Fruit fly (Drosophila melanogaster) whole organism, prepupa: ENCODE measurements around the gene CG13376.

Source experiments
- CG10669 ChIP-seq: fragments of 200-800 bp; sonication (Bioruptor generic); optimal IDR thresholded peaks from 3 replicates; lab custom pipeline; 2018; ENCODE audit warnings: missing biosample characterization, mild to moderate bottlenecking, missing genetic modification characterization, moderate library complexity
- CG11762 ChIP-seq: fragments of 200-800 bp; sonication (Bioruptor generic); optimal IDR thresholded peaks from 3 replicates; lab custom pipeline; 2016; ENCODE audit warnings: missing biosample characterization, missing genetic modification characterization; ENCODE audit not compliant: insufficient read depth
- CG3032 ChIP-seq: fragments of 200-800 bp; optimal IDR thresholded peaks from 2 replicates; lab custom pipeline; 2019; ENCODE audit warnings: missing biosample characterization, mild to moderate bottlenecking, missing genetic modification characterization, moderate library complexity
- CG32006 ChIP-seq: fragments of 200-800 bp; sonication (Bioruptor generic); optimal IDR thresholded peaks from 3 replicates; lab custom pipeline; 2017; ENCODE audit warnings: missing biosample characterization, mild to moderate bottlenecking, missing genetic modification characterization
- CG34406 ChIP-seq: fragments of 200-800 bp; sonication (Bioruptor generic); optimal IDR thresholded peaks from 3 replicates; lab custom pipeline; 2016; ENCODE audit warnings: missing biosample characterization, missing genetic modification characterization
- CG3919 ChIP-seq: fragments of 200-800 bp; sonication (Bioruptor generic); optimal IDR thresholded peaks from 3 replicates; lab custom pipeline; 2016; ENCODE audit warnings: missing biosample characterization, missing genetic modification characterization
- CG4318 ChIP-seq: fragments of 200-800 bp; sonication (Bioruptor generic); optimal IDR thresholded peaks from 3 replicates; lab custom pipeline; 2017; ENCODE audit warnings: missing biosample characterization, mild to moderate bottlenecking, missing genetic modification characterization
- CG6163 ChIP-seq: fragments of 200-800 bp; sonication (Bioruptor generic); IDR thresholded peaks from 3 replicates; pipeline ENCODE4 v1.3.6; 2022; ENCODE audit warnings: missing biosample characterization, missing genetic modification characterization
- CG6276 ChIP-seq: fragments of 200-800 bp; sonication (Bioruptor generic); optimal IDR thresholded peaks from 2 replicates; lab custom pipeline; 2017; ENCODE audit warnings: missing biosample characterization, mild to moderate bottlenecking, missing genetic modification characterization
- CG6808 ChIP-seq: fragments of 200-800 bp; sonication (Bioruptor generic); optimal IDR thresholded peaks from 3 replicates; lab custom pipeline; 2017; ENCODE audit warnings: missing biosample characterization, missing genetic modification characterization, mild to moderate bottlenecking, moderate library complexity, missing genetic modification reagents
- CG6854 ChIP-seq: fragments of 200-800 bp; sonication (Bioruptor generic); optimal IDR thresholded peaks from 2 replicates; lab custom pipeline; 2017; ENCODE audit warnings: missing biosample characterization, mild to moderate bottlenecking, missing genetic modification characterization
- CG7368 ChIP-seq: fragments of 200-800 bp; sonication (Bioruptor generic); optimal IDR thresholded peaks from 3 replicates; lab custom pipeline; 2016; ENCODE audit warnings: missing biosample characterization, missing genetic modification characterization
- CG8119 ChIP-seq: fragments of 200-800 bp; sonication (Bioruptor generic); IDR thresholded peaks from 3 replicates; pipeline ENCODE4 v1.3.6; 2022; ENCODE audit warnings: missing biosample characterization, missing genetic modification characterization
- CG8319 ChIP-seq: fragments of 200-800 bp; sonication (Bioruptor generic); optimal IDR thresholded peaks from 3 replicates; lab custom pipeline; 2016; ENCODE audit warnings: missing biosample characterization, missing genetic modification characterization
- CG8632 ChIP-seq: fragments of 200-800 bp; sonication (Bioruptor generic); optimal IDR thresholded peaks from 3 replicates; lab custom pipeline; 2016; ENCODE audit warnings: missing biosample characterization, missing genetic modification characterization
- Eip78C ChIP-seq: fragments of 200-800 bp; sonication (Bioruptor generic); peaks from one replicate; lab custom pipeline; 2016; ENCODE audit warnings: missing biosample characterization, missing genetic modification characterization
- Eip93F ChIP-seq: fragments of 200-800 bp; sonication (Bioruptor generic); optimal IDR thresholded peaks from 2 replicates; lab custom pipeline; 2016; ENCODE audit warnings: missing biosample characterization, mild to moderate bottlenecking, missing genetic modification characterization
- Ets21C ChIP-seq: fragments of 200-800 bp; sonication (Bioruptor generic); optimal IDR thresholded peaks from 3 replicates; lab custom pipeline; 2016; ENCODE audit warnings: missing biosample characterization, missing genetic modification characterization
- Gug ChIP-seq: fragments of 200-800 bp; sonication (Bioruptor generic); IDR thresholded peaks from 2 replicates; pipeline ENCODE4 v1.3.6; 2022; ENCODE audit warnings: missing biosample characterization, missing genetic modification characterization
- Hr38 ChIP-seq: sonication (Bioruptor generic); optimal IDR thresholded peaks from 2 replicates; lab custom pipeline; 2016; ENCODE audit warnings: missing biosample characterization, missing genetic modification characterization
- Hr39 ChIP-seq: fragments of 200-800 bp; sonication (Bioruptor generic); optimal IDR thresholded peaks from 2 replicates; lab custom pipeline; 2016; ENCODE audit warnings: missing biosample characterization, missing genetic modification characterization
- Hr4 ChIP-seq: fragments of 200-800 bp; sonication (Bioruptor generic); optimal IDR thresholded peaks from 3 replicates; lab custom pipeline; 2016; ENCODE audit warnings: missing biosample characterization, missing genetic modification characterization
- Met ChIP-seq: fragments of 200-800 bp; sonication (Bioruptor generic); optimal IDR thresholded peaks from 3 replicates; lab custom pipeline; 2016; ENCODE audit warnings: missing biosample characterization, missing genetic modification characterization
- Smox ChIP-seq: fragments of 200-800 bp; sonication (Bioruptor generic); optimal IDR thresholded peaks from 3 replicates; lab custom pipeline; 2016; ENCODE audit warnings: missing biosample characterization, missing genetic modification characterization
- Sox102F ChIP-seq: fragments of 200-800 bp; sonication (Bioruptor generic); optimal IDR thresholded peaks from 2 replicates; lab custom pipeline; 2016; ENCODE audit warnings: missing biosample characterization, mild to moderate bottlenecking, missing genetic modification characterization
- Sox15 ChIP-seq: fragments of 200-800 bp; sonication (Bioruptor generic); optimal IDR thresholded peaks from 3 replicates; lab custom pipeline; 2016; ENCODE audit warnings: missing biosample characterization, missing genetic modification characterization
- achi ChIP-seq: fragments of 200-800 bp; sonication (Bioruptor generic); optimal IDR thresholded peaks from 3 replicates; lab custom pipeline; 2016; ENCODE audit warnings: missing biosample characterization, missing genetic modification characterization
- cyc ChIP-seq: fragments of 200-800 bp; sonication (Bioruptor generic); optimal IDR thresholded peaks from 3 replicates; lab custom pipeline; 2016; ENCODE audit warnings: missing biosample characterization, missing genetic modification characterization
- dac ChIP-seq: fragments of 200-800 bp; sonication (Bioruptor generic); optimal IDR thresholded peaks from 2 replicates; lab custom pipeline; 2017; ENCODE audit warnings: missing biosample characterization, mild to moderate bottlenecking, missing genetic modification characterization
- eg ChIP-seq: fragments of 200-800 bp; sonication (Bioruptor generic); IDR thresholded peaks from 3 replicates; pipeline ENCODE4 v1.3.6; 2022; ENCODE audit warnings: missing biosample characterization, missing genetic modification characterization
- esn ChIP-seq: fragments of 200-800 bp; sonication (Bioruptor generic); optimal IDR thresholded peaks from 2 replicates; lab custom pipeline; 2016; ENCODE audit warnings: missing biosample characterization, mild to moderate bottlenecking, missing genetic modification characterization, moderate library complexity
- fd85E ChIP-seq: fragments of 200-800 bp; sonication (Bioruptor generic); optimal IDR thresholded peaks from 3 replicates; lab custom pipeline; 2016; ENCODE audit warnings: missing biosample characterization, missing genetic modification characterization
- fkh ChIP-seq: fragments of 200-800 bp; sonication (Bioruptor generic); optimal IDR thresholded peaks from 3 replicates; lab custom pipeline; 2017; ENCODE audit warnings: missing biosample characterization, mild to moderate bottlenecking, missing genetic modification characterization, moderate library complexity
- lz ChIP-seq: fragments of 200-800 bp; sonication (Bioruptor generic); optimal IDR thresholded peaks from 3 replicates; lab custom pipeline; 2016; ENCODE audit warnings: missing biosample characterization, missing genetic modification characterization
- net ChIP-seq: fragments of 200-800 bp; sonication (Bioruptor generic); optimal IDR thresholded peaks from 3 replicates; lab custom pipeline; 2016; ENCODE audit warnings: missing biosample characterization, missing genetic modification characterization
- salr ChIP-seq, 2 experiments: fragments of 200-800 bp; sonication (Bioruptor generic); optimal IDR thresholded peaks; 3 replicates each; lab custom pipeline; 2016 to 2018; ENCODE audit warnings: missing biosample characterization in 2 of 2, missing genetic modification characterization in 2 of 2, mild to moderate bottlenecking in 1 of 2
- svp ChIP-seq: fragments of 200-800 bp; sonication (Bioruptor generic); peaks from one replicate; lab custom pipeline; 2016; ENCODE audit warnings: missing biosample characterization, missing genetic modification characterization
- topi ChIP-seq: fragments of 200-800 bp; sonication (Bioruptor generic); optimal IDR thresholded peaks from 3 replicates; lab custom pipeline; 2016; ENCODE audit warnings: missing biosample characterization, missing genetic modification characterization
- vri ChIP-seq: fragments of 200-800 bp; sonication (Bioruptor generic); optimal IDR thresholded peaks from 3 replicates; lab custom pipeline; 2016; ENCODE audit warnings: missing biosample characterization, mild to moderate bottlenecking, missing genetic modification characterization

The CG13376 gene

DNA sequence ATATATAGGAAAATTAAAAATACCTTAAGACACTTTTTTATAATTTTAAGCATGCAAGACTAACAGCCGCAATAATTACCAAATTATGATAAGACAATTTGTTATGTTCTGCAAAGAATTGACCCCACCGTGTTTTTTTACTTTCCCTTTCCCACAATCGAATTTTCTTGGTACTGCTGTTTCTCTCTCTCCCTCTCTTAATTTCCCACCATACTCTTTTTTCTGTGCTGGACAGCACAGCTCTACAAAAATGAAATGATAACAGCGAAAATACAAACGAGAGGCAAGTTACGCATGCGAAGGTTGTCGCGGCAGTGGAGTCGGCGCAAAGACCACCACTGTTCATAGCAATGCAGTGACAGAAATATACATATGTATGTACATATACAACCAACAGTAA lies 11.1 kb upstream of the CG13376 start:
- no peak for TF ChIP-seq CG7368 (GFP tag; lab: Kevin White, UChicago)
- TF ChIP-seq vri (GFP tag; lab: Kevin White, UChicago), result no peak
- no peak for TF ChIP-seq CG8632
- no peak for TF ChIP-seq fd85E (GFP tag; lab: Kevin White, UChicago)
- TF ChIP-seq dac (GFP tag; lab: Kevin White, UChicago), result no peak
- no peak for TF ChIP-seq CG32006 (GFP tag; lab: Kevin White, UChicago)
- no peak for TF ChIP-seq eg (GFP tag; lab: Robert Waterston, UW)
- TF ChIP-seq Smox (GFP tag; lab: Kevin White, UChicago), result no peak
- TF ChIP-seq net (GFP tag; lab: Kevin White, UChicago), result no peak
- no peak for TF ChIP-seq Hr39 (GFP tag; lab: Kevin White, UChicago)
- no peak for TF ChIP-seq Hr4 (GFP tag; lab: Kevin White, UChicago)
- no peak for TF ChIP-seq achi (GFP tag; lab: Kevin White, UChicago)
- TF ChIP-seq Ets21C, result no peak
- TF ChIP-seq Eip93F (GFP tag; lab: Kevin White, UChicago), result no peak
- no peak for TF ChIP-seq cyc (GFP tag; lab: Kevin White, UChicago)
- TF ChIP-seq CG8319 (GFP tag; lab: Kevin White, UChicago), result no peak
- TF ChIP-seq CG34406, result no peak
- TF ChIP-seq CG11762 (GFP tag; lab: Kevin White, UChicago), result no peak
- no peak for TF ChIP-seq topi (GFP tag; lab: Kevin White, UChicago)

DNA sequence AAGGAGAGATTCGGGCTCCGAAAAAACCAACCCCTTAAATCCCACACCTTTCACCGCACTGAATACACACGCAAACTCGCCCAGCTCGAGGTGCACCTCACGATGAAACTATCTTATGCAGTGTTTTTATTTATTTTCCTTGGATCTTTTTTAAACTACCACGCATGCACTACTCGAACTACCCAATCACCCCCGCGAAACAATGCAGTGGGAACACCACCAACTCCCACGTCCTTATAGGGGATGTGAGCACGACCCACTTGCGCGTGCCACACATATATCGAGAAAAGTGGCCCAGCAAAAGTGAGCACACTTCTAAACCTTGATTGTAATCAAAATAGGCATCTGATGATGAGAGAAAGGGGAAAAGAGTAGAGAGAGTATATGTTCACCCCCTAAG lies 9.7 kb upstream of the CG13376 start:
- no peak for TF ChIP-seq Sox102F (GFP tag; lab: Kevin White, UChicago)
- TF ChIP-seq Hr39 (GFP tag; lab: Kevin White, UChicago), result no peak
- no peak for TF ChIP-seq CG6854 (GFP tag; lab: Kevin White, UChicago)
- TF ChIP-seq CG10669 (GFP tag; lab: Kevin White, UChicago), result no peak
- no peak for TF ChIP-seq CG8319 (GFP tag; lab: Kevin White, UChicago)
- TF ChIP-seq lz (GFP tag; lab: Kevin White, UChicago), result no peak
- TF ChIP-seq eg (GFP tag; lab: Robert Waterston, UW), result no peak
- no peak for TF ChIP-seq CG4318 (GFP tag; lab: Kevin White, UChicago)
- no peak for TF ChIP-seq Gug
- TF ChIP-seq CG6163 (GFP tag; lab: Robert Waterston, UW), result no peak
- TF ChIP-seq CG8119 (GFP tag; lab: Robert Waterston, UW), result no peak

DNA sequence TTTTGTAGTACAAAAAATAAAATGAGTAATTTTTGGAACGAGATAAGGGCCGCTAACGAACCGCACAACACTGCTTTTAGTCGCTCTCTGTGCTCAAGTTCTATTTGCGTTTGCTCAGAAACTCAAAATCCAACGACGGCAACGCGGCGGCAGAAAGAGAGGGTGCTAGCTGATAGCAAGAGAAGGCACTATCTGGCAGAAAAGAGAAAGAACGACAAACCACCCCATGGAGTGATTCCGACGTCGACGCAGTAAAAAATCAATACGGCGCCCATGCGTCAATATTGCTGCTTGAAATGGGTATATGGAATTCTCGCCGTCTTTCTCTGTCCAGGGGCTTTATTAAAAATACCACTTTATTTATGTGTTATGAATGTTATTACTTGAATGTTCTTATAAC lies 9.2 kb upstream of the CG13376 start:
- TF ChIP-seq CG6808, result no peak
- no peak for TF ChIP-seq salr (GFP tag; optimal IDR thresholded peaks at IDR 0.05; lab: Kevin White, UChicago)
- no peak for TF ChIP-seq CG3919 (GFP tag; lab: Kevin White, UChicago)
- TF ChIP-seq Hr38 (GFP tag; lab: Kevin White, UChicago), result no peak
- no peak for TF ChIP-seq cyc (GFP tag; lab: Kevin White, UChicago)
- TF ChIP-seq esn (GFP tag; lab: Kevin White, UChicago), result no peak
- TF ChIP-seq Sox15, result no peak
- no peak for TF ChIP-seq CG7368 (GFP tag; lab: Kevin White, UChicago)
- no peak for TF ChIP-seq CG8632
- TF ChIP-seq Met (GFP tag; lab: Kevin White, UChicago), result no peak
- TF ChIP-seq CG6163 (GFP tag; lab: Robert Waterston, UW), result 0 out of 3 replicates have a peak, but pooled peaks have one; percentile 9
- TF ChIP-seq Sox102F (GFP tag; lab: Kevin White, UChicago), result no peak
- no peak for TF ChIP-seq Hr39 (GFP tag; lab: Kevin White, UChicago)
- peak; percentile 77 for TF ChIP-seq fkh
- TF ChIP-seq CG3032 (tag; lab: Kevin White, UChicago), result no peak

DNA sequence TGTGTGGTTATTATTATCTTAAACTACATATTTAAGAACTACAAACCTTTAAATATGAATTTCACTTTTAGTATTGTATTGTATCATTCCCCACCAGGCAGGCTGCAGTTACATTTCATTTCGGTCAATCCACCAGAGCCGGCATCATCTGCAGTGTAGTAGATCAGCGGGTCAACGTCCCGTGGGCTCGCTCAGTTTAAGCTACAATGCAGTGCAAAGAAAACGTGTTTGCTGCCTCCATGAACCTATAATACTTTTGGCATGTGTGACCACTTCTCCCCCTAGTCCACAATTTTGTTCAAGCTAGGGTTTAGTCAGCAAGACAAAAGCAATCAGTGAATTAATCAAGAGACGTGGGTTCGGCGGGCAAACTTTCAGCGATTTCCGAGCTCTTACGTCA lies 1.2 kb upstream of the CG13376 start:
- TF ChIP-seq CG3919 (GFP tag; lab: Kevin White, UChicago) (no peak), CG6276 (GFP tag; lab: Kevin White, UChicago) (no peak), svp (no peak), CG8119 (GFP tag; lab: Robert Waterston, UW) (0 out of 3 replicates have a peak, but pooled peaks have one; percentile 17), salr (GFP tag; optimal IDR thresholded peaks at IDR 0.05; lab: Kevin White, UChicago) (no peak), Sox102F (GFP tag; lab: Kevin White, UChicago) (no peak), Eip78C (GFP tag; lab: Kevin White, UChicago) (peak; percentile 32)
- TF ChIP-seq, all 60 proteins: peak for 2
